Fruit fly (Drosophila melanogaster): Measurements from ENCODE around the gene yellow-e.

DNA sequence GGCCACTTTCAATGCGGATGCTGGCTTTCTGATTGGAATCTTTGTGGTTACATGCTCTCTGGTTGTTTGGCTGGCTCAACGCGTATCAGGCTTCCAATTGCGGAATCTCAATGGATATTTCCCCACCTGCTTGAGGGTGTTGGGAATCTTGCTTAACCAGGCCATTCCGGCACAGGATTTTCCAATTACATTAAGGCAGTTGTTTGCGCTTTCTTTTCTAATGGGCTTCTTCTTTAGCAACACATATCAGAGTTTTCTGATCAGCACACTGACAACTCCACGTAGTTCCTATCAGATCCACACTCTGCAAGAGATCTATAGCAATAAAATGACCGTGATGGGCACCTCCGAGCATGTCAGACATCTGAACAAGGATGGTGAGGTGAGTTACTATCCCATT is 7.1 kb upstream of the yellow-e start:
- TF ChIP-seq CG11902 (GFP tag; optimal IDR thresholded peaks at IDR 0.05) = no peak
- no peak for TF ChIP-seq CG6808 (GFP tag; optimal IDR thresholded peaks at IDR 0.05)
- TF ChIP-seq esn (GFP tag; optimal IDR thresholded peaks at IDR 0.05) = no peak
- no peak for TF ChIP-seq acj6 (GFP tag; optimal IDR thresholded peaks at IDR 0.05)
- TF ChIP-seq dsx (GFP tag; optimal IDR thresholded peaks at IDR 0.05; ENCODE audit: poor library complexity, severe bottlenecking) = no peak
- TF ChIP-seq eg (GFP tag; IDR thresholded peaks at IDR 0.05) = no peak
- TF ChIP-seq OdsH (GFP tag; optimal IDR thresholded peaks at IDR 0.05) = no peak
- no peak for TF ChIP-seq Lpt (GFP tag; optimal IDR thresholded peaks at IDR 0.05)
- TF ChIP-seq CG7368 (GFP tag; optimal IDR thresholded peaks at IDR 0.05) = no peak
- no peak for TF ChIP-seq Sox102F (GFP tag; optimal IDR thresholded peaks at IDR 0.05)
- TF ChIP-seq Hr38 (GFP tag; optimal IDR thresholded peaks at IDR 0.05) = no peak
- no peak for TF ChIP-seq fd85E (GFP tag; optimal IDR thresholded peaks at IDR 0.05)

Data from whole organism, prepupa.